Worm (Caenorhabditis elegans) whole organism, L1 larva: ENCODE measurements around the gene Y54G11A.7.

Experiments
- ceh-63 ChIP-seq: fragments of 200-800 bp; sonication (Bioruptor generic); optimal IDR thresholded peaks from 2 replicates; lab custom pipeline; 2018; ENCODE audit warnings: mild to moderate bottlenecking, missing genetic modification characterization, missing compliant biosample characterization
- ceh-82 ChIP-seq, 3 experiments: fragments of 150-350 bp in 1 of 3; sonication (generic microtip) in 2 of 3; optimal IDR thresholded peaks; 2 replicates each; lab custom pipeline; 2014 to 2017; ENCODE audit warnings: missing biosample characterization in 3 of 3, missing genetic modification characterization in 3 of 3
- elt-3 ChIP-seq, 6 experiments: fragments of 150-350 bp in 1 of 6; sonication (generic microtip); optimal IDR thresholded peaks; 2 replicates each; lab custom pipeline; 2017 to 2018; ENCODE audit warnings: missing biosample characterization in 6 of 6, missing genetic modification characterization in 6 of 6, inconsistent platforms in 1 of 6
- lin-13 ChIP-seq: fragments of 150-350 bp; optimal IDR thresholded peaks from 2 replicates; lab custom pipeline; 2014; ENCODE audit warnings: missing biosample characterization, missing genetic modification reagents, missing genetic modification characterization
- nhr-237 ChIP-seq: fragments of 150-350 bp; optimal IDR thresholded peaks from 2 replicates; lab custom pipeline; 2014; ENCODE audit warnings: missing biosample characterization, missing genetic modification characterization
- nhr-77 ChIP-seq: fragments of 150-350 bp; optimal IDR thresholded peaks from 2 replicates; lab custom pipeline; 2014; ENCODE audit warnings: missing biosample characterization, missing genetic modification characterization
- rnt-1 ChIP-seq: sonication (generic microtip); optimal IDR thresholded peaks from 2 replicates; lab custom pipeline; 2016; ENCODE audit warnings: mild to moderate bottlenecking, missing genetic modification characterization, moderate library complexity, missing compliant biosample characterization
- sptf-1 ChIP-seq: fragments of 150-350 bp; optimal IDR thresholded peaks from 2 replicates; lab custom pipeline; 2014; ENCODE audit warnings: missing biosample characterization, missing genetic modification characterization
- swsn-7 ChIP-seq: sonication (generic microtip); optimal IDR thresholded peaks from 2 replicates; lab custom pipeline; 2016; ENCODE audit warnings: missing genetic modification characterization, missing compliant biosample characterization
- unc-62 ChIP-seq: fragments of 150-350 bp; optimal IDR thresholded peaks from 2 replicates; lab custom pipeline; 2014; ENCODE audit warnings: missing biosample characterization, missing genetic modification reagents, missing genetic modification characterization
- vab-15 ChIP-seq: sonication (generic microtip); optimal IDR thresholded peaks from 2 replicates; lab custom pipeline; 2017; ENCODE audit warnings: missing genotype, mild to moderate bottlenecking, missing genetic modification characterization, missing compliant biosample characterization
- ztf-11 ChIP-seq, 2 experiments: sonication (generic microtip); optimal IDR thresholded peaks; 2 replicates each; lab custom pipeline; 2016 to 2017; ENCODE audit warnings: missing genetic modification characterization in 2 of 2, missing biosample characterization in 1 of 2, missing compliant biosample characterization in 1 of 2

- TF ChIP-seq nhr-77 (no peak), elt-3 (tag; optimal IDR thresholded peaks at IDR 0.05; lab: Kevin White, UChicago) (no peak), ztf-11 (tag; optimal IDR thresholded peaks at IDR 0.05; lab: Kevin White, UChicago) (no peak), vab-15 (tag; lab: Kevin White, UChicago) (no peak), swsn-7 (tag; lab: Kevin White, UChicago) (no peak), lin-13 (no peak), sptf-1 (tag; lab: Kevin White, UChicago) (no peak), ceh-63 (no peak), ceh-82 (tag; optimal IDR thresholded peaks at IDR 0.05; lab: Kevin White, UChicago) (no peak), nhr-237 (no peak), unc-62 (no peak), rnt-1 (tag; lab: Kevin White, UChicago) (no peak)
Measured at ce11 chrII:14310729-14311388, 13.8 kb downstream of the Y54G11A.7 start, which contains the start of gene ctl-3.
